Fruit fly (Drosophila melanogaster) whole organism, adult: Measurements from ENCODE around the gene CG31189.

Source experiments
- CG11617 ChIP-seq: fragments of 200-800 bp; sonication (Bioruptor generic); optimal IDR thresholded peaks from 2 replicates; lab custom pipeline; 2017; ENCODE audit warnings: mild to moderate bottlenecking, missing biosample characterization, missing genetic modification reagents, missing genetic modification characterization
- CG12768 ChIP-seq: fragments of 200-800 bp; sonication (Bioruptor generic); optimal IDR thresholded peaks from 2 replicates; lab custom pipeline; 2017; ENCODE audit warnings: missing biosample characterization, missing genetic modification characterization, mild to moderate bottlenecking, moderate library complexity, missing genetic modification reagents
- CG14711 ChIP-seq: fragments of 200-800 bp; sonication (Bioruptor generic); optimal IDR thresholded peaks from 2 replicates; lab custom pipeline; 2018; ENCODE audit warnings: missing biosample characterization, mild to moderate bottlenecking, missing genetic modification characterization, moderate library complexity
- CG1620 ChIP-seq: fragments of 200-800 bp; sonication (Bioruptor generic); optimal IDR thresholded peaks from 2 replicates; lab custom pipeline; 2016; ENCODE audit warnings: missing biosample characterization, missing genetic modification characterization
- CG33017 ChIP-seq: fragments of 200-800 bp; sonication (Bioruptor generic); optimal IDR thresholded peaks from 2 replicates; lab custom pipeline; 2018; ENCODE audit warnings: missing biosample characterization, mild to moderate bottlenecking, missing genetic modification characterization, moderate library complexity
- CG5204 ChIP-seq: fragments of 200-800 bp; sonication (Bioruptor generic); optimal IDR thresholded peaks from 2 replicates; lab custom pipeline; 2016; ENCODE audit warnings: missing biosample characterization, missing genetic modification characterization
- CG7045 ChIP-seq: fragments of 200-800 bp; sonication (Bioruptor generic); optimal IDR thresholded peaks from 2 replicates; lab custom pipeline; 2017; ENCODE audit warnings: missing biosample characterization, mild to moderate bottlenecking, missing genetic modification characterization
- CG7101 ChIP-seq: fragments of 200-800 bp; sonication (Bioruptor generic); optimal IDR thresholded peaks from 2 replicates; lab custom pipeline; 2018; ENCODE audit warnings: missing biosample characterization, mild to moderate bottlenecking, missing genetic modification characterization, moderate library complexity
- Clk ChIP-seq: fragments of 200-800 bp; sonication (Bioruptor generic); optimal IDR thresholded peaks from 2 replicates; lab custom pipeline; 2017; ENCODE audit warnings: missing biosample characterization, missing genetic modification characterization
- Crg-1 ChIP-seq: fragments of 200-800 bp; sonication (Bioruptor generic); optimal IDR thresholded peaks from 2 replicates; lab custom pipeline; 2016; ENCODE audit warnings: missing biosample characterization, missing genetic modification characterization
- Hr96 ChIP-seq: fragments of 200-800 bp; sonication (Bioruptor generic); optimal IDR thresholded peaks from 2 replicates; lab custom pipeline; 2016; ENCODE audit warnings: missing biosample characterization, missing genetic modification characterization
- Mnt ChIP-seq: fragments of 200-800 bp; sonication (Bioruptor generic); optimal IDR thresholded peaks from 2 replicates; lab custom pipeline; 2016; ENCODE audit warnings: missing biosample characterization, mild to moderate bottlenecking, missing genetic modification characterization
- bab1 ChIP-seq: fragments of 200-800 bp; sonication (Bioruptor generic); optimal IDR thresholded peaks from 3 replicates; lab custom pipeline; 2019; ENCODE audit warnings: missing biosample characterization, mild to moderate bottlenecking, missing genetic modification characterization, moderate library complexity
- cic ChIP-seq: fragments of 200-800 bp; sonication (Bioruptor generic); optimal IDR thresholded peaks from 2 replicates; lab custom pipeline; 2017; ENCODE audit warnings: missing biosample characterization, mild to moderate bottlenecking, missing genetic modification characterization, moderate library complexity
- cnc ChIP-seq, 2 experiments: fragments of >200 bp; optimal IDR thresholded peaks; 2 replicates each; lab custom pipeline; 2017
- kay ChIP-seq: fragments of 200-800 bp; sonication (Bioruptor generic); peaks from one replicate; lab custom pipeline; 2016; ENCODE audit warnings: missing biosample characterization, missing genetic modification characterization, borderline replicate concordance
- ovo ChIP-seq: fragments of 200-800 bp; sonication (Bioruptor generic); optimal IDR thresholded peaks from 2 replicates; lab custom pipeline; 2016; ENCODE audit warnings: missing biosample characterization, missing genetic modification characterization
- pad ChIP-seq: fragments of 200-800 bp; sonication (Bioruptor generic); optimal IDR thresholded peaks from 3 replicates; lab custom pipeline; 2017; ENCODE audit warnings: missing biosample characterization, missing genetic modification characterization, mild to moderate bottlenecking, moderate library complexity, missing genetic modification reagents
- tj ChIP-seq: fragments of 200-800 bp; sonication (Bioruptor generic); optimal IDR thresholded peaks from 3 replicates; lab custom pipeline; 2017; ENCODE audit warnings: missing biosample characterization, mild to moderate bottlenecking, missing genetic modification characterization, moderate library complexity
- toe ChIP-seq: fragments of 200-800 bp; sonication (Bioruptor generic); optimal IDR thresholded peaks from 2 replicates; lab custom pipeline; 2016; ENCODE audit warnings: missing biosample characterization, missing genetic modification characterization

CG31189 gene

dm6 chr3R:21013780-21014179, 31.9 kb downstream of the CG31189 start:
- no peak for TF ChIP-seq Crg-1 (GFP tag; lab: Kevin White, UChicago)
- no peak for TF ChIP-seq CG33017 (tag; lab: Kevin White, UChicago)
- TF ChIP-seq cnc (optimal IDR thresholded peaks at IDR 0.05; lab: Kevin White, UChicago): no peak
- no peak for TF ChIP-seq kay (GFP tag; lab: Kevin White, UChicago)
- no peak for TF ChIP-seq CG1620 (GFP tag; lab: Kevin White, UChicago)
- TF ChIP-seq CG12768 (GFP tag; lab: Kevin White, UChicago): no peak
- no peak for TF ChIP-seq CG7045
- TF ChIP-seq Clk: no peak
- no peak for TF ChIP-seq Mnt (GFP tag; lab: Kevin White, UChicago)
- TF ChIP-seq ovo (GFP tag; lab: Kevin White, UChicago): no peak
- no peak for TF ChIP-seq tj
- TF ChIP-seq Hr96 (GFP tag; lab: Kevin White, UChicago): no peak
- no peak for TF ChIP-seq cic (GFP tag; lab: Kevin White, UChicago)
- no peak for TF ChIP-seq toe (GFP tag; lab: Kevin White, UChicago)
- no peak for TF ChIP-seq bab1 (GFP tag; lab: Kevin White, UChicago)
- TF ChIP-seq CG14711 (tag; lab: Kevin White, UChicago): no peak
- no peak for TF ChIP-seq CG7101
- TF ChIP-seq CG11617: no peak
- TF ChIP-seq pad (GFP tag; lab: Kevin White, UChicago): no peak
- no peak for TF ChIP-seq CG5204 (GFP tag; lab: Kevin White, UChicago)

dm6 chr3R:21006967-21007366, 38.7 kb downstream of the CG31189 start, which contains the start of gene Alp5:
Alp5 (minus strand) TSS chr3R:21006990.
- TF ChIP-seq CG33017 (tag; lab: Kevin White, UChicago): no peak

- TF ChIP-seq CG12768 (GFP tag; lab: Kevin White, UChicago): no peak
- peak; percentile 17 for TF ChIP-seq cic (GFP tag; lab: Kevin White, UChicago)
- no peak for TF ChIP-seq bab1 (GFP tag; lab: Kevin White, UChicago)
- peak; percentile 78 for TF ChIP-seq kay (GFP tag; lab: Kevin White, UChicago)
- no peak for TF ChIP-seq CG1620 (GFP tag; lab: Kevin White, UChicago)
- no peak for TF ChIP-seq CG33017 (tag; lab: Kevin White, UChicago)
- TF ChIP-seq CG11617: peak; percentile 2
- no peak for TF ChIP-seq CG7101
- TF ChIP-seq Crg-1 (GFP tag; lab: Kevin White, UChicago): peak; percentile 4
- TF ChIP-seq ovo (GFP tag; lab: Kevin White, UChicago): no peak
- TF ChIP-seq CG7045: no peak
- no peak for TF ChIP-seq CG14711 (tag; lab: Kevin White, UChicago)
- TF ChIP-seq Mnt (GFP tag; lab: Kevin White, UChicago): no peak
- TF ChIP-seq tj: no peak
- no peak for TF ChIP-seq cnc (optimal IDR thresholded peaks at IDR 0.05; lab: Kevin White, UChicago)
- TF ChIP-seq CG5204 (GFP tag; lab: Kevin White, UChicago): no peak
- no peak for TF ChIP-seq pad (GFP tag; lab: Kevin White, UChicago)
- TF ChIP-seq toe (GFP tag; lab: Kevin White, UChicago): no peak
- no peak for TF ChIP-seq Hr96 (GFP tag; lab: Kevin White, UChicago)
- TF ChIP-seq Clk: no peak
Measured at dm6 chr3R:21001123-21001522, 44.5 kb downstream of the CG31189 start.

- TF ChIP-seq CG11617 (no peak), CG33017 (tag; lab: Kevin White, UChicago) (no peak), Crg-1 (GFP tag; lab: Kevin White, UChicago) (no peak), CG14711 (tag; lab: Kevin White, UChicago) (no peak), kay (GFP tag; lab: Kevin White, UChicago) (no peak), tj (no peak), CG12768 (GFP tag; lab: Kevin White, UChicago) (no peak), Hr96 (GFP tag; lab: Kevin White, UChicago) (no peak), CG1620 (GFP tag; lab: Kevin White, UChicago) (no peak), cnc (optimal IDR thresholded peaks at IDR 0.05; lab: Kevin White, UChicago) (no peak), pad (GFP tag; lab: Kevin White, UChicago) (no peak), ovo (GFP tag; lab: Kevin White, UChicago) (no peak), Mnt (GFP tag; lab: Kevin White, UChicago) (no peak), CG7045 (no peak), bab1 (GFP tag; lab: Kevin White, UChicago) (no peak), CG5204 (GFP tag; lab: Kevin White, UChicago) (no peak), toe (GFP tag; lab: Kevin White, UChicago) (no peak)
Measured at dm6 chr3R:20998319-20998718, 47.3 kb downstream of the CG31189 start.
